Fruit fly (Drosophila melanogaster) ovary, adult (tissue): ENCODE data around the gene Nrg.

Experiments
- CG17801 ChIP-seq: fragments of 200-800 bp; optimal IDR thresholded peaks from 2 replicates; lab custom pipeline; 2019; ENCODE audit warnings: missing biosample characterization, mild to moderate bottlenecking, missing genetic modification characterization, moderate library complexity; ENCODE audit not compliant: partially characterized antibody

Nrg gene

DNA sequence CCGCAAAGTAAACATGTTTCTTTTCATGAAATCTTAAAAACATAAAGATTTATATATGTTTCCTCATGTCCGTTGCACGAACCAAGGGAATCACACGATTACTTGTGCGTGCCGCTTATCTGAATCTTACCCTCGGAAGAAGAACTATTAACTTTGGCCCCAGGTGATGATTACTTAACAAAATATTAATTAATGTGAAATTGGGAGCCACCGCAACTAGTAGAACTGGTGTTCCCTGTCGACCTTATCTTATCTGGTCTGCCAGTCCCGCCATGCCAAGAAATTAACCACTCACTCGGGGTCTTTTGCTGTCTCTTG, 75.9 kb downstream of the Nrg start:
- TF ChIP-seq CG17801: no peak

DNA sequence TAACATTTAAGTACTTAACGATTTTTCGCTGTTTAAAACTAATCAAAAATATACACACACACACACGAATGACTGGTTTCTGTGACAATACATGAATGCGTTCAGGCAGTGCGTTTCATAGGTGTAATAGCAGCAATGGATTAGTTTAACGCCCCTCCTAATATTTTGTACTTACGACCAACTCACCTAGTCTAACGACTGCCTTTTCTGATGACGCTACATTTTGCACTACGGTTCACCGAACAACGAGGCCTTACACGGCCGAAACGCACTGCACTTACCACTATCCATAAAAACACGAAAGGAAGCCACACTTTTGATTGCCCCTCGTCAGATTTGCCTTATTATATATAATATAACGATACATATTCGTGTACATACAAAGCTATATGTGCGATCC, 84.0 kb downstream of the Nrg start:
- TF ChIP-seq CG17801: no peak
